Fruit fly (Drosophila melanogaster) whole organism, embryonic: ENCODE measurements around the gene Rassf.

Experiments used
- Awh ChIP-seq: fragments of 200-800 bp; sonication (Bioruptor generic); IDR thresholded peaks from 2 replicates; pipeline ENCODE4, ENCODE4 v1.3.6; 2022; ENCODE audit warnings: missing biosample characterization, missing genetic modification characterization
- Blimp-1 ChIP-seq: fragments of 200-800 bp; sonication (Bioruptor generic); optimal IDR thresholded peaks from 3 replicates; lab custom pipeline; 2018; ENCODE audit warnings: missing biosample characterization, missing genetic modification characterization, mild to moderate bottlenecking, moderate library complexity, missing genetic modification reagents
- CG10321 ChIP-seq: fragments of 200-800 bp; sonication (Bioruptor generic); IDR thresholded peaks from 2 replicates; pipeline ENCODE4 v1.3.6; 2022; ENCODE audit warnings: missing biosample characterization, missing genetic modification characterization
- CG11504 ChIP-seq: fragments of 200-800 bp; sonication (Bioruptor generic); optimal IDR thresholded peaks from 3 replicates; lab custom pipeline; 2019; ENCODE audit warnings: missing biosample characterization, mild to moderate bottlenecking, missing genetic modification characterization, moderate library complexity
- CG17385 ChIP-seq: fragments of 200-800 bp; sonication (Bioruptor generic); optimal IDR thresholded peaks from 3 replicates; lab custom pipeline; 2018; ENCODE audit warnings: missing biosample characterization, mild to moderate bottlenecking, missing genetic modification characterization
- CG17829 ChIP-seq: fragments of 200-800 bp; optimal IDR thresholded peaks from 2 replicates; lab custom pipeline; 2019; ENCODE audit warnings: missing biosample characterization, mild to moderate bottlenecking, missing genetic modification characterization, moderate library complexity
- CG18599 ChIP-seq: fragments of 200-800 bp; sonication (Bioruptor generic); optimal IDR thresholded peaks from 3 replicates; lab custom pipeline; 2017; ENCODE audit warnings: missing biosample characterization, missing genetic modification characterization, mild to moderate bottlenecking, moderate library complexity, missing genetic modification reagents
- CG31388 ChIP-seq: fragments of 200-800 bp; sonication (Bioruptor generic); optimal IDR thresholded peaks from 2 replicates; lab custom pipeline; 2016; ENCODE audit warnings: missing biosample characterization, missing genetic modification characterization
- CG33557 ChIP-seq: fragments of 200-800 bp; sonication (Bioruptor generic); optimal IDR thresholded peaks from 2 replicates; lab custom pipeline; 2019; ENCODE audit warnings: missing biosample characterization, mild to moderate bottlenecking, missing genetic modification characterization, moderate library complexity
- CG42726 ChIP-seq: fragments of 200-800 bp; sonication (Bioruptor generic); IDR thresholded peaks from 2 replicates; pipeline ENCODE4 v1.3.6; 2022; ENCODE audit warnings: missing biosample characterization, missing genetic modification characterization; ENCODE audit not compliant: partially characterized antibody
- CG4617 ChIP-seq: fragments of 200-800 bp; sonication (Bioruptor generic); optimal IDR thresholded peaks from 3 replicates; lab custom pipeline; 2016; ENCODE audit warnings: missing biosample characterization, missing genetic modification characterization, borderline replicate concordance
- CG4730 ChIP-seq: fragments of 200-800 bp; sonication (Bioruptor generic); IDR thresholded peaks from 2 replicates; pipeline ENCODE4 v1.3.6; 2022; ENCODE audit warnings: missing biosample characterization, missing genetic modification characterization
- CG6791 ChIP-seq: fragments of 200-800 bp; sonication (Bioruptor generic); IDR thresholded peaks from 3 replicates; pipeline ENCODE4 v1.3.6; 2022; ENCODE audit warnings: missing biosample characterization, missing genetic modification characterization; ENCODE audit not compliant: partially characterized antibody
- CG7928 ChIP-seq: fragments of 200-800 bp; sonication (Bioruptor generic); optimal IDR thresholded peaks from 2 replicates; lab custom pipeline; 2017; ENCODE audit warnings: missing biosample characterization, mild to moderate bottlenecking, missing genetic modification characterization
- CG9797 ChIP-seq: fragments of 200-800 bp; sonication (Bioruptor generic); optimal IDR thresholded peaks from 3 replicates; lab custom pipeline; 2018; ENCODE audit warnings: missing biosample characterization, mild to moderate bottlenecking, missing genetic modification characterization
- CG9817 ChIP-seq: fragments of 200-800 bp; sonication (Bioruptor generic); optimal IDR thresholded peaks from 2 replicates; lab custom pipeline; 2018; ENCODE audit warnings: missing biosample characterization, mild to moderate bottlenecking, missing genetic modification characterization, moderate library complexity
- Dek ChIP-seq: fragments of 200-800 bp; sonication (Bioruptor generic); optimal IDR thresholded peaks from 3 replicates; lab custom pipeline; 2019; ENCODE audit warnings: missing biosample characterization, mild to moderate bottlenecking, missing genetic modification characterization, moderate library complexity
- Dip3 ChIP-seq: fragments of 200-800 bp; sonication (Bioruptor generic); optimal IDR thresholded peaks from 3 replicates; lab custom pipeline; 2016; ENCODE audit warnings: missing biosample characterization, missing genetic modification characterization
- Ets65A ChIP-seq: fragments of 200-800 bp; sonication (Bioruptor generic); peaks from one replicate; lab custom pipeline; 2016; ENCODE audit warnings: missing biosample characterization, missing genetic modification characterization
- Ets97D ChIP-seq: fragments of 200-800 bp; sonication (Bioruptor generic); optimal IDR thresholded peaks from 3 replicates; lab custom pipeline; 2016; ENCODE audit warnings: missing biosample characterization, missing genetic modification characterization
- GATAe ChIP-seq: fragments of 200-800 bp; sonication (Bioruptor generic); conservative IDR thresholded peaks from 2 replicates; pipeline ENCODE4 v1.3.6; 2022; ENCODE audit warnings: missing biosample characterization, missing genetic modification characterization
- Hr3 ChIP-seq: fragments of 200-800 bp; sonication (Bioruptor generic); optimal IDR thresholded peaks from 3 replicates; lab custom pipeline; 2016; ENCODE audit warnings: missing biosample characterization, missing genetic modification characterization
- Hr51 ChIP-seq, 2 experiments: fragments of 200-800 bp; sonication (Bioruptor generic); optimal IDR thresholded peaks; 2 replicates in 1 of 2; 3 replicates in 1 of 2; lab custom pipeline; 2016 to 2018; ENCODE audit warnings: missing biosample characterization in 2 of 2, missing genetic modification characterization in 2 of 2, mild to moderate bottlenecking in 1 of 2, moderate library complexity in 1 of 2
- MESR4 ChIP-seq: fragments of 200-800 bp; sonication (Bioruptor generic); optimal IDR thresholded peaks from 2 replicates; lab custom pipeline; 2018; ENCODE audit warnings: missing biosample characterization, mild to moderate bottlenecking, missing genetic modification characterization, moderate library complexity
- Vsx1 ChIP-seq: fragments of 200-800 bp; sonication (Bioruptor generic); optimal IDR thresholded peaks from 2 replicates; lab custom pipeline; 2017; ENCODE audit warnings: missing biosample characterization, mild to moderate bottlenecking, missing genetic modification characterization, missing genetic modification reagents
- abd-A ChIP-seq: fragments of 200-800 bp; sonication (Bioruptor generic); optimal IDR thresholded peaks from 3 replicates; lab custom pipeline; 2019; ENCODE audit warnings: missing biosample characterization, mild to moderate bottlenecking, missing genetic modification characterization, moderate library complexity
- al ChIP-seq: fragments of 200-800 bp; sonication (Bioruptor generic); IDR thresholded peaks from 2 replicates; pipeline ENCODE4 v1.3.6; 2022; ENCODE audit warnings: missing biosample characterization, missing genetic modification characterization
- ci ChIP-seq: fragments of 200-800 bp; sonication (Bioruptor generic); IDR thresholded peaks from 3 replicates; pipeline ENCODE4 v1.3.6; 2022; ENCODE audit warnings: missing biosample characterization, missing genetic modification characterization
- croc ChIP-seq: fragments of 200-800 bp; sonication (Bioruptor generic); conservative IDR thresholded peaks from 3 replicates; pipeline ENCODE4 v1.3.6; 2022; ENCODE audit warnings: missing biosample characterization, missing genetic modification characterization
- dmrt99B ChIP-seq: fragments of 200-800 bp; sonication (Bioruptor generic); optimal IDR thresholded peaks from 2 replicates; lab custom pipeline; 2018; ENCODE audit warnings: missing biosample characterization, mild to moderate bottlenecking, missing genetic modification characterization, moderate library complexity
- dpn ChIP-seq, 2 experiments: fragments of 200-800 bp; sonication (Bioruptor generic); optimal IDR thresholded peaks; 3 replicates each; lab custom pipeline; 2016; ENCODE audit warnings: missing biosample characterization in 2 of 2, missing genetic modification characterization in 2 of 2
- her ChIP-seq: fragments of 200-800 bp; sonication (Bioruptor generic); optimal IDR thresholded peaks from 2 replicates; lab custom pipeline; 2016; ENCODE audit warnings: missing biosample characterization, missing genetic modification characterization
- insv ChIP-seq, 2 experiments: fragments of 200-800 bp; sonication (Bioruptor generic); optimal IDR thresholded peaks; 3 replicates each; lab custom pipeline; 2016 to 2018; ENCODE audit warnings: missing biosample characterization in 2 of 2, missing genetic modification characterization in 2 of 2
- jigr1 ChIP-seq: fragments of 200-800 bp; sonication (Bioruptor generic); IDR thresholded peaks from 3 replicates; pipeline ENCODE4 v1.3.6; 2022; ENCODE audit warnings: missing biosample characterization, missing genetic modification characterization
- lab ChIP-seq: fragments of 200-800 bp; sonication (Bioruptor generic); optimal IDR thresholded peaks from 3 replicates; lab custom pipeline; 2017; ENCODE audit warnings: missing biosample characterization, missing genetic modification characterization, mild to moderate bottlenecking, moderate library complexity, missing genetic modification reagents
- lov ChIP-seq, 2 experiments: fragments of 200-800 bp in 1 of 2; fragments of >200 bp in 1 of 2; sonication (Bioruptor generic) in 1 of 2; IDR thresholded peaks in 1 of 2; optimal IDR thresholded peaks in 1 of 2; 2 replicates in 1 of 2; 3 replicates in 1 of 2; pipeline versions ENCODE4 v1.3.6 to Lab custom; 2017 to 2022; ENCODE audit warnings: missing biosample characterization in 1 of 2, missing genetic modification characterization in 1 of 2
- phol ChIP-seq: fragments of 200-800 bp; sonication (Bioruptor generic); optimal IDR thresholded peaks from 3 replicates; lab custom pipeline; 2018; ENCODE audit warnings: missing biosample characterization, mild to moderate bottlenecking, missing genetic modification characterization, moderate library complexity
- row ChIP-seq: fragments of 200-800 bp; sonication (Bioruptor generic); IDR thresholded peaks from 3 replicates; pipeline ENCODE4 v1.3.6; 2022; ENCODE audit warnings: missing biosample characterization, missing genetic modification characterization
- scrt ChIP-seq: fragments of 200-800 bp; sonication (Bioruptor generic); optimal IDR thresholded peaks from 2 replicates; lab custom pipeline; 2018; ENCODE audit warnings: missing biosample characterization, mild to moderate bottlenecking, missing genetic modification characterization, moderate library complexity
- sens ChIP-seq: fragments of 200-800 bp; sonication (Bioruptor generic); peaks from one replicate; lab custom pipeline; 2016; ENCODE audit warnings: missing biosample characterization, missing genetic modification characterization
- slp2 ChIP-seq: fragments of 200-800 bp; sonication (Bioruptor generic); optimal IDR thresholded peaks from 2 replicates; lab custom pipeline; 2016; ENCODE audit warnings: missing biosample characterization, missing genetic modification characterization
- sna ChIP-seq: fragments of 200-800 bp; sonication (Bioruptor generic); IDR thresholded peaks from 2 replicates; pipeline ENCODE4 v1.3.6; 2022; ENCODE audit warnings: missing biosample characterization, missing genetic modification characterization; ENCODE audit not compliant: partially characterized antibody
- zfh1 ChIP-seq: fragments of 200-800 bp; sonication (Bioruptor generic); IDR thresholded peaks from 3 replicates; pipeline ENCODE4 v1.3.6; 2022; ENCODE audit warnings: missing biosample characterization, missing genetic modification characterization

The Rassf gene

dm6 chr3R:23091586-23092228 lies 26.0 kb downstream of the Rassf start, which contains the start of the genes CG17110 and CG6726 (continued):
- no peak for TF ChIP-seq sna
- no peak for TF ChIP-seq Dip3 (GFP tag; lab: Kevin White, UChicago)
- TF ChIP-seq CG4617 (GFP tag; lab: Kevin White, UChicago), result no peak
- TF ChIP-seq jigr1 (GFP tag; lab: Robert Waterston, UW), result no peak
- no peak for TF ChIP-seq al (GFP tag; lab: Robert Waterston, UW)
- TF ChIP-seq insv (GFP tag; optimal IDR thresholded peaks at IDR 0.05; lab: Kevin White, UChicago), result no peak
- TF ChIP-seq CG4730, result no peak
- peak; percentile 26 for TF ChIP-seq sens
- TF ChIP-seq zfh1 (GFP tag; lab: Robert Waterston, UW), result no peak
- no peak for TF ChIP-seq dmrt99B
- TF ChIP-seq CG7928, result no peak
- no peak for TF ChIP-seq CG6791 (GFP tag; lab: Robert Waterston, UW)
- no peak for TF ChIP-seq slp2 (GFP tag; lab: Kevin White, UChicago)

DNA sequence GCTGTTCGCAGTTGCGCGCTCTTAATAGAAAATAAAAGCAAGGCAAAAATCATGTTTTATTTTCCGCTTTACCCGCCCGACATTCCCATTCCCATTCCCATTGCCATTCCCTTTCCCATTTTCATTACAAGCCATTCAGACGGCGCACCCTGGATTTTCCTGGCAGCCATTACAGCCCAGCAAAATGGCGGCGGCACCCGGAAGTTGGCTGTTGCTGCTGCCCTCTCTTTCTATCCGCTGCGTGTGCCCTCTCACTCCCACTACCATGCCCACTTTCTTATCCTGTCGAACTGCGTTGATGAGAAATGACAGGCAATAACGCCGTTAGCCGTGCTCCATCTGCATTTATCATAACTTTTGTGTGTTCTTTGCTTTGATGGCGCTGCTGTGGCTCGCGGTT lies 29.5 kb downstream of the Rassf start:
- TF ChIP-seq CG18599 (GFP tag; lab: Kevin White, UChicago) (peak; percentile 25), CG33557 (GFP tag; lab: Kevin White, UChicago) (no peak), lab (GFP tag; lab: Kevin White, UChicago) (peak; percentile 3), ci (GFP tag; lab: Robert Waterston, UW) (0 out of 3 replicates have a peak, but pooled peaks have one; percentile 44), GATAe (GFP tag; lab: Robert Waterston, UW) (no peak), Hr3 (no peak), abd-A (tag; lab: Kevin White, UChicago) (peak; percentile 95), scrt (GFP tag; lab: Kevin White, UChicago) (peak; percentile 17), CG42726 (no peak), Hr51 (GFP tag; optimal IDR thresholded peaks at IDR 0.05; lab: Kevin White, UChicago) (peak in 1 of 2 experiments; percentile 7), Ets97D (peak; percentile 61), Awh (no peak), CG17829 (tag; lab: Kevin White, UChicago) (no peak), phol (tag; lab: Kevin White, UChicago) (peak; percentile 55), CG9797 (no peak), Ets65A (GFP tag; lab: Kevin White, UChicago) (peak; percentile 43), lov (optimal IDR thresholded peaks at IDR 0.05; lab: Kevin White, UChicago) (no peak), lov (GFP tag; IDR thresholded peaks at IDR 0.05; lab: Robert Waterston, UW) (0 out of 3 replicates have a peak, but pooled peaks have one; percentile 33)

DNA sequence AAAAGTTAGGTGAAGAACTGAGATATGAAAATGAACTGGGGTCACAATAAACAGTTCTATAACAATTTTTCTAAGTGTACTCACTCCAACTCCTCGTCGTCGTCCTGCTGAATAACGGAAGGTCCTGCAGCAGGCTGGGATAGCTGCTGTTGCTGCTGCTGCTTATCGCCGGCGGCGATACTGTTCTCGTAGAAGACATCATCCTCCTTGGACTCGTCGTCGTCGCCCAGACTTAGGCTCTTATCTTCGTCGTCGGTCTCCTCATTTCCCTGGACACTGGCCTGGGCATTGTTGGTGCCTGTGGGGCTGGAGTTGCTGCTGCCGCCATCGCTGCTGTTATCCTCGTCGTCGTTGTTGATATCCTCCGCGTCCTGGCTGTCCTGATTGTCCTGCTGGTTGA lies 36.5 kb downstream of the Rassf start:
- TF ChIP-seq Ets65A (GFP tag; lab: Kevin White, UChicago) (peak; percentile 90), Vsx1 (no peak), row (GFP tag; lab: Robert Waterston, UW) (0 out of 3 replicates have a peak, but pooled peaks have one; percentile 22)

- TF ChIP-seq Dek (tag; lab: Kevin White, UChicago) (no peak), dpn (GFP tag; optimal IDR thresholded peaks at IDR 0.05; lab: Kevin White, UChicago) (no peak), CG11504 (tag; lab: Kevin White, UChicago) (no peak), Vsx1 (no peak), CG17385 (GFP tag; lab: Kevin White, UChicago) (no peak), MESR4 (no peak), croc (no peak), CG9817 (no peak), CG10321 (peak; percentile 67), CG31388 (no peak), insv (GFP tag; optimal IDR thresholded peaks at IDR 0.05; lab: Kevin White, UChicago) (no peak), her (GFP tag; lab: Kevin White, UChicago) (no peak), CG17829 (tag; lab: Kevin White, UChicago) (no peak), Blimp-1 (GFP tag; lab: Kevin White, UChicago) (peak; percentile 77)
- TF ChIP-seq, all 482 proteins: peak for 2
Measured at dm6 chr3R:23074480-23074879, 43.3 kb downstream of the Rassf start.
